Worm (Caenorhabditis elegans): Measurements from ENCODE around the gene F10G2.4.

- TF ChIP-seq mab-5 (tag; optimal IDR thresholded peaks at IDR 0.05) (no peak), unc-120 (tag; optimal IDR thresholded peaks at IDR 0.05; ENCODE audit: poor library complexity, severe bottlenecking) (no peak), nhr-237 (tag; optimal IDR thresholded peaks at IDR 0.05) (no peak), unc-62 (GFP tag; optimal IDR thresholded peaks at IDR 0.05) (no peak), nhr-28 (tag; optimal IDR thresholded peaks at IDR 0.05) (no peak)
These were observed 14.9 kb downstream of the F10G2.4 start, which contains the start of the genes nhr-263 and nhr-148 for ce11 chrV:7341942-7342341.

Measured in whole organism, mixed stage, embryonic.